Fruit fly (Drosophila melanogaster) whole organism, embryonic: ENCODE data around the gene CG16953.
A peak's percentile ranks its signal among the peaks of the same experiment; 100 is the strongest.

ENCODE experiments used
- ATbp ChIP-seq: fragments of 200-800 bp; sonication (Bioruptor generic); optimal IDR thresholded peaks from 2 replicates; lab custom pipeline; 2017; ENCODE audit warnings: missing biosample characterization, mild to moderate bottlenecking, missing genetic modification characterization, missing genetic modification reagents
- CG10366 ChIP-seq: fragments of 200-800 bp; sonication (Bioruptor generic); IDR thresholded peaks from 2 replicates; pipeline ENCODE4 v1.3.6; 2022; ENCODE audit warnings: missing biosample characterization, missing genetic modification characterization
- CG12299 ChIP-seq: fragments of 200-800 bp; sonication (Bioruptor generic); optimal IDR thresholded peaks from 2 replicates; lab custom pipeline; 2018; ENCODE audit warnings: missing biosample characterization, mild to moderate bottlenecking, missing genetic modification characterization
- CG12659 ChIP-seq: fragments of 200-800 bp; sonication (Bioruptor generic); optimal IDR thresholded peaks from 3 replicates; lab custom pipeline; 2017; ENCODE audit warnings: mild to moderate bottlenecking, missing biosample characterization, missing genetic modification reagents, missing genetic modification characterization
- CG12942 ChIP-seq: fragments of 200-800 bp; sonication (Bioruptor generic); optimal IDR thresholded peaks from 3 replicates; lab custom pipeline; 2016; ENCODE audit warnings: missing biosample characterization, missing genetic modification characterization
- CG13624 ChIP-seq: fragments of 200-800 bp; sonication (Bioruptor generic); optimal IDR thresholded peaks from 2 replicates; lab custom pipeline; 2016; ENCODE audit warnings: missing biosample characterization, missing genetic modification characterization
- CG14014 ChIP-seq: fragments of 200-800 bp; sonication (Bioruptor generic); IDR thresholded peaks from 2 replicates; pipeline ENCODE4 v1.3.6; 2022; ENCODE audit warnings: missing biosample characterization, missing genetic modification characterization
- CG15073 ChIP-seq: fragments of 200-800 bp; sonication (Bioruptor generic); optimal IDR thresholded peaks from 2 replicates; lab custom pipeline; 2016; ENCODE audit warnings: missing biosample characterization, missing genetic modification characterization
- CG15479 ChIP-seq: fragments of 200-800 bp; sonication (Bioruptor generic); optimal IDR thresholded peaks from 3 replicates; lab custom pipeline; 2019; ENCODE audit warnings: missing biosample characterization, mild to moderate bottlenecking, missing genetic modification characterization, moderate library complexity
- CG1602 ChIP-seq: fragments of 200-800 bp; sonication (Bioruptor generic); optimal IDR thresholded peaks from 3 replicates; lab custom pipeline; 2016; ENCODE audit warnings: missing biosample characterization, missing genetic modification characterization
- CG17568 ChIP-seq: fragments of 200-800 bp; sonication (Bioruptor generic); optimal IDR thresholded peaks from 2 replicates; lab custom pipeline; 2018; ENCODE audit warnings: missing biosample characterization, mild to moderate bottlenecking, missing genetic modification characterization, moderate library complexity
- CG1792 ChIP-seq: fragments of 200-800 bp; sonication (Bioruptor generic); optimal IDR thresholded peaks from 2 replicates; lab custom pipeline; 2016; ENCODE audit warnings: missing biosample characterization, missing genetic modification characterization
- CG30403 ChIP-seq: fragments of 200-800 bp; sonication (Bioruptor generic); optimal IDR thresholded peaks from 3 replicates; lab custom pipeline; 2016; ENCODE audit warnings: missing biosample characterization, missing genetic modification characterization
- CG3065 ChIP-seq: fragments of 200-800 bp; sonication (Bioruptor generic); optimal IDR thresholded peaks from 2 replicates; lab custom pipeline; 2016; ENCODE audit warnings: missing biosample characterization, missing genetic modification characterization
- CG31224 ChIP-seq: fragments of 200-800 bp; sonication (Bioruptor generic); IDR thresholded peaks from 2 replicates; pipeline ENCODE4 v1.3.6; 2022; ENCODE audit warnings: missing biosample characterization, missing genetic modification characterization
- CG31388 ChIP-seq: fragments of 200-800 bp; sonication (Bioruptor generic); optimal IDR thresholded peaks from 2 replicates; lab custom pipeline; 2016; ENCODE audit warnings: missing biosample characterization, missing genetic modification characterization
- CG43689 ChIP-seq: fragments of 200-800 bp; sonication (Bioruptor generic); IDR thresholded peaks from 2 replicates; pipeline ENCODE4 v1.3.6; 2022; ENCODE audit warnings: missing biosample characterization, missing genetic modification characterization
- CG4854 ChIP-seq: fragments of 200-800 bp; sonication (Bioruptor generic); optimal IDR thresholded peaks from 2 replicates; lab custom pipeline; 2016; ENCODE audit warnings: missing biosample characterization, missing genetic modification characterization, inconsistent platforms
- CG7357 ChIP-seq: fragments of 200-800 bp; sonication (Bioruptor generic); IDR thresholded peaks from 3 replicates; pipeline ENCODE4 v1.3.6; 2022; ENCODE audit warnings: missing biosample characterization, missing genetic modification characterization
- CG8478 ChIP-seq: fragments of >200 bp; optimal IDR thresholded peaks from 2 replicates; lab custom pipeline; 2018
- CG9727 ChIP-seq: fragments of 200-800 bp; sonication (Bioruptor generic); optimal IDR thresholded peaks from 3 replicates; lab custom pipeline; 2017; ENCODE audit warnings: missing biosample characterization, mild to moderate bottlenecking, missing genetic modification characterization
- CHES-1-like ChIP-seq: fragments of 200-800 bp; sonication (Bioruptor generic); optimal IDR thresholded peaks from 2 replicates; lab custom pipeline; 2016; ENCODE audit warnings: missing biosample characterization, missing genetic modification characterization
- Camta ChIP-seq: fragments of 200-800 bp; sonication (Bioruptor generic); optimal IDR thresholded peaks from 2 replicates; lab custom pipeline; 2016; ENCODE audit warnings: missing biosample characterization, missing genetic modification characterization
- Dbx ChIP-seq: fragments of 200-800 bp; sonication (Bioruptor generic); IDR thresholded peaks from 3 replicates; pipeline ENCODE4 v1.3.6; 2022; ENCODE audit warnings: missing biosample characterization, missing genetic modification characterization
- Dll ChIP-seq: fragments of 200-800 bp; sonication (Bioruptor generic); IDR thresholded peaks from 4 replicates; pipeline ENCODE4 v1.3.6; 2022; ENCODE audit warnings: missing biosample characterization, missing genetic modification characterization; ENCODE audit not compliant: partially characterized antibody
- ERR ChIP-seq: fragments of 200-800 bp; sonication (Bioruptor generic); optimal IDR thresholded peaks from 2 replicates; lab custom pipeline; 2016; ENCODE audit warnings: missing biosample characterization, missing genetic modification characterization
- Ets97D ChIP-seq: fragments of 200-800 bp; sonication (Bioruptor generic); optimal IDR thresholded peaks from 3 replicates; lab custom pipeline; 2016; ENCODE audit warnings: missing biosample characterization, missing genetic modification characterization
- Hmx ChIP-seq: fragments of 200-800 bp; sonication (Bioruptor generic); optimal IDR thresholded peaks from 2 replicates; lab custom pipeline; 2016; ENCODE audit warnings: missing biosample characterization, missing genetic modification characterization
- Lhr ChIP-seq: fragments of 200-800 bp; sonication (Bioruptor generic); optimal IDR thresholded peaks from 3 replicates; lab custom pipeline; 2017; ENCODE audit warnings: mild to moderate bottlenecking, missing biosample characterization, missing genetic modification reagents, missing genetic modification characterization
- Myb ChIP-seq: fragments of 200-800 bp; sonication (Bioruptor generic); optimal IDR thresholded peaks from 2 replicates; lab custom pipeline; 2016; ENCODE audit warnings: missing biosample characterization, missing genetic modification characterization
- Opbp ChIP-seq: fragments of 200-800 bp; sonication (Bioruptor generic); IDR thresholded peaks from 3 replicates; pipeline ENCODE4 v1.3.6; 2022; ENCODE audit warnings: missing biosample characterization, missing genetic modification characterization; ENCODE audit not compliant: partially characterized antibody
- Sry-β ChIP-seq: fragments of 200-800 bp; sonication (Bioruptor generic); optimal IDR thresholded peaks from 2 replicates; lab custom pipeline; 2018; ENCODE audit warnings: missing biosample characterization, mild to moderate bottlenecking, missing genetic modification characterization, moderate library complexity
- Ssrp ChIP-seq: fragments of 200-800 bp; sonication (Bioruptor generic); optimal IDR thresholded peaks from 2 replicates; lab custom pipeline; 2018; ENCODE audit warnings: missing biosample characterization, mild to moderate bottlenecking, missing genetic modification characterization, moderate library complexity
- TFAM ChIP-seq: fragments of 200-800 bp; sonication (Bioruptor generic); optimal IDR thresholded peaks from 2 replicates; lab custom pipeline; 2017; ENCODE audit warnings: missing biosample characterization, missing genetic modification characterization, inconsistent platforms
- Tbp ChIP-seq: fragments of >200 bp; optimal IDR thresholded peaks from 2 replicates; lab custom pipeline; 2018; ENCODE audit warnings: missing biosample characterization, missing genetic modification characterization
- ato ChIP-seq: fragments of 200-800 bp; sonication (Bioruptor generic); IDR thresholded peaks from 2 replicates; pipeline ENCODE4 v1.3.6; 2022; ENCODE audit warnings: missing biosample characterization, missing genetic modification characterization; ENCODE audit not compliant: partially characterized antibody
- chn ChIP-seq: fragments of 200-800 bp; sonication (Bioruptor generic); optimal IDR thresholded peaks from 2 replicates; lab custom pipeline; 2016; ENCODE audit warnings: missing biosample characterization, missing genetic modification characterization
- dmrt11E ChIP-seq: fragments of 200-800 bp; sonication (Bioruptor generic); optimal IDR thresholded peaks from 3 replicates; lab custom pipeline; 2018; ENCODE audit warnings: missing biosample characterization, mild to moderate bottlenecking, missing genetic modification characterization, moderate library complexity
- fd96Cb ChIP-seq: fragments of 200-800 bp; sonication (Bioruptor generic); optimal IDR thresholded peaks from 2 replicates; lab custom pipeline; 2018; ENCODE audit warnings: missing biosample characterization, mild to moderate bottlenecking, missing genetic modification characterization, moderate library complexity
- hth ChIP-seq: fragments of >200 bp; optimal IDR thresholded peaks from 2 replicates; lab custom pipeline; 2017; ENCODE audit warnings: inconsistent platforms
- kah ChIP-seq: fragments of 200-800 bp; sonication (Bioruptor generic); optimal IDR thresholded peaks from 2 replicates; lab custom pipeline; 2018; ENCODE audit warnings: missing biosample characterization, mild to moderate bottlenecking, missing genetic modification characterization
- lilli ChIP-seq: fragments of 200-800 bp; sonication (Bioruptor generic); optimal IDR thresholded peaks from 3 replicates; lab custom pipeline; 2016; ENCODE audit warnings: missing biosample characterization, missing genetic modification characterization
- nau ChIP-seq: fragments of 200-800 bp; sonication (Bioruptor generic); optimal IDR thresholded peaks from 3 replicates; lab custom pipeline; 2017; ENCODE audit warnings: missing biosample characterization, mild to moderate bottlenecking, missing genetic modification characterization, missing genetic modification reagents
- nom ChIP-seq: fragments of 200-800 bp; sonication (Bioruptor generic); optimal IDR thresholded peaks from 2 replicates; lab custom pipeline; 2017; ENCODE audit warnings: missing biosample characterization, missing genetic modification characterization, mild to moderate bottlenecking, moderate library complexity, missing genetic modification reagents
- peb ChIP-seq: fragments of 200-800 bp; sonication (Bioruptor generic); IDR thresholded peaks from 2 replicates; pipeline ENCODE4 v1.3.6; 2022; ENCODE audit warnings: missing biosample characterization, missing genetic modification characterization
- prd ChIP-seq, 3 experiments: fragments of >200 bp in 2 of 3; fragments of 200-800 bp in 1 of 3; sonication (Bioruptor generic) in 1 of 3; optimal IDR thresholded peaks in 2 of 3; IDR thresholded peaks in 1 of 3; 2 replicates in 2 of 3; 3 replicates in 1 of 3; pipeline versions ENCODE4 v1.3.6 to Lab custom; 2017 to 2022; ENCODE audit warnings: missing biosample characterization in 1 of 3, missing genetic modification characterization in 1 of 3
- tin ChIP-seq: fragments of 200-800 bp; sonication (Bioruptor generic); optimal IDR thresholded peaks from 3 replicates; lab custom pipeline; 2016; ENCODE audit warnings: missing biosample characterization, missing genetic modification characterization
- tll ChIP-seq, 2 experiments: fragments of 200-800 bp in 1 of 2; fragments of >200 bp in 1 of 2; sonication (Bioruptor generic) in 1 of 2; optimal IDR thresholded peaks; 2 replicates each; lab custom pipeline; 2017 to 2019; ENCODE audit warnings: missing biosample characterization in 2 of 2, missing genetic modification characterization in 2 of 2, mild to moderate bottlenecking in 1 of 2, moderate library complexity in 1 of 2
- zf30C ChIP-seq: fragments of 200-800 bp; sonication (Bioruptor generic); optimal IDR thresholded peaks from 3 replicates; lab custom pipeline; 2018; ENCODE audit warnings: missing biosample characterization, mild to moderate bottlenecking, missing genetic modification characterization

CG16953 gene

dm6 chr3R:20592517-20593462 lies 7.2 kb upstream of the CG16953 start, which contains the start of the genes Pus1 and bon (continued):
- TF ChIP-seq kah (GFP tag; lab: Kevin White, UChicago) (no peak), CG31224 (GFP tag; lab: Robert Waterston, UW) (no peak), tll (GFP tag; optimal IDR thresholded peaks at IDR 0.05; lab: Kevin White, UChicago) (no peak), CG7357 (no peak), CG1792 (peak; percentile 34), dmrt11E (tag; lab: Kevin White, UChicago) (no peak), CG13624 (GFP tag; lab: Kevin White, UChicago) (peak; percentile 8), CG12299 (tag; lab: Kevin White, UChicago) (no peak), Dll (GFP tag; lab: Robert Waterston, UW) (no peak), CG12659 (peak; percentile 86), zf30C (no peak), CG8478 (lab: Kevin White, UChicago) (peak; percentile 65), CG3065 (GFP tag; lab: Kevin White, UChicago) (no peak), CHES-1-like (GFP tag; lab: Kevin White, UChicago) (peak; percentile 64), nom (no peak), Ets97D (GFP tag; lab: Kevin White, UChicago) (peak; percentile 83), fd96Cb (tag; lab: Kevin White, UChicago) (no peak), TFAM (no peak), ato (GFP tag; lab: Robert Waterston, UW) (no peak), CG1602 (GFP tag; lab: Kevin White, UChicago) (no peak), CG43689 (no peak), CG15479 (GFP tag; lab: Kevin White, UChicago) (no peak), Hmx (GFP tag; lab: Kevin White, UChicago) (no peak), Dbx (GFP tag; lab: Robert Waterston, UW) (no peak), prd (optimal IDR thresholded peaks at IDR 0.05; lab: Kevin White, UChicago) (no peak), prd (GFP tag; IDR thresholded peaks at IDR 0.05; lab: Robert Waterston, UW) (peak; percentile 12; the same call in 1 of the 3 replicates), CG14014 (GFP tag; lab: Robert Waterston, UW) (no peak), tin (GFP tag; lab: Kevin White, UChicago) (peak; percentile 30), CG31388 (GFP tag; lab: Kevin White, UChicago) (no peak), Sry-β (GFP tag; lab: Kevin White, UChicago) (no peak), CG30403 (GFP tag; lab: Kevin White, UChicago) (peak; percentile 25), ERR (GFP tag; lab: Kevin White, UChicago) (no peak), Ssrp (no peak), chn (GFP tag; lab: Kevin White, UChicago) (peak; percentile 5), Myb (GFP tag; lab: Kevin White, UChicago) (peak; percentile 65), CG4854 (GFP tag; lab: Kevin White, UChicago) (no peak), hth (lab: Kevin White, UChicago) (no peak), peb (GFP tag; lab: Robert Waterston, UW) (no peak), CG17568 (GFP tag; lab: Kevin White, UChicago) (no peak), CG10366 (no peak), Camta (GFP tag; lab: Kevin White, UChicago) (no peak), lilli (peak; percentile 60), Tbp (GFP tag; lab: Kevin White, UChicago) (no peak), ATbp (GFP tag; lab: Kevin White, UChicago) (no peak), CG12942 (GFP tag; lab: Kevin White, UChicago) (no peak), Lhr (GFP tag; lab: Kevin White, UChicago) (peak; percentile 51), CG15073 (GFP tag; lab: Kevin White, UChicago) (no peak), CG9727 (no peak), Opbp (0 out of 3 replicates have a peak, but pooled peaks have one; percentile 30), nau (GFP tag; lab: Kevin White, UChicago) (no peak)
